Worm (Caenorhabditis elegans) whole organism, L1 larva: ENCODE measurements around the gene C27F2.7.

Experiments used
- aha-1 ChIP-seq: fragments of 150-350 bp; optimal IDR thresholded peaks from 2 replicates; lab custom pipeline; 2014; ENCODE audit warnings: missing biosample characterization, missing genetic modification characterization
- ceh-88 ChIP-seq: fragments of 200-800 bp; sonication (Bioruptor generic); IDR thresholded peaks from 2 replicates; pipeline ENCODE4 v1.3.6; 2022; ENCODE audit warnings: missing genetic modification characterization, missing compliant biosample characterization
- fos-1 ChIP-seq: fragments of 150-350 bp; optimal IDR thresholded peaks from 2 replicates; lab custom pipeline; 2014; ENCODE audit warnings: missing biosample characterization, missing genetic modification characterization
- lin-14 ChIP-seq: fragments of 200-800 bp; sonication (Bioruptor generic); optimal IDR thresholded peaks from 2 replicates; lab custom pipeline; 2018; ENCODE audit warnings: mild to moderate bottlenecking, missing genetic modification characterization, moderate library complexity, missing compliant biosample characterization
- ztf-4 ChIP-seq: fragments of 150-350 bp; optimal IDR thresholded peaks from 2 replicates; lab custom pipeline; 2014; ENCODE audit warnings: missing biosample characterization, missing genetic modification characterization

ce11 chrIII:5006881-5007280 lies 22.6 kb upstream of the C27F2.7 start, which contains the start of gene R144.12:
- no peak for TF ChIP-seq aha-1 (tag; lab: Kevin White, UChicago)
- TF ChIP-seq lin-14 (GFP tag; lab: Kevin White, UChicago) = no peak
- no peak for TF ChIP-seq fos-1 (tag; lab: Kevin White, UChicago)
- no peak for TF ChIP-seq ceh-88
- no peak for TF ChIP-seq ztf-4 (tag; lab: Kevin White, UChicago)
